Fruit fly (Drosophila melanogaster) whole organism, embryonic: ENCODE results near the gene P5CDh2.

ENCODE experiments used
- Adf1 ChIP-seq: fragments of 200-800 bp; sonication (Bioruptor generic); IDR thresholded peaks from 2 replicates; pipeline ENCODE4 v1.3.6; 2022; ENCODE audit warnings: missing biosample characterization, missing genetic modification characterization
- Atf-2 ChIP-seq: fragments of 200-800 bp; sonication (Bioruptor generic); optimal IDR thresholded peaks from 2 replicates; lab custom pipeline; 2016; ENCODE audit warnings: missing biosample characterization, missing genetic modification characterization
- CG1024 ChIP-seq: fragments of 200-800 bp; sonication (Bioruptor generic); IDR thresholded peaks from 2 replicates; pipeline ENCODE4 v1.3.6; 2022; ENCODE audit warnings: missing biosample characterization, missing genetic modification characterization
- CG10274 ChIP-seq: fragments of 200-800 bp; sonication (Bioruptor generic); optimal IDR thresholded peaks from 3 replicates; lab custom pipeline; 2017; ENCODE audit warnings: missing biosample characterization, mild to moderate bottlenecking, missing genetic modification characterization
- CG10431 ChIP-seq: fragments of 200-800 bp; sonication (Bioruptor generic); optimal IDR thresholded peaks from 3 replicates; lab custom pipeline; 2018; ENCODE audit warnings: missing biosample characterization, mild to moderate bottlenecking, missing genetic modification characterization
- CG11504 ChIP-seq: fragments of 200-800 bp; sonication (Bioruptor generic); optimal IDR thresholded peaks from 3 replicates; lab custom pipeline; 2019; ENCODE audit warnings: missing biosample characterization, mild to moderate bottlenecking, missing genetic modification characterization, moderate library complexity
- CG12391 ChIP-seq: fragments of 200-800 bp; sonication (Bioruptor generic); optimal IDR thresholded peaks from 3 replicates; lab custom pipeline; 2018; ENCODE audit warnings: missing biosample characterization, mild to moderate bottlenecking, missing genetic modification characterization, moderate library complexity
- CG17186 ChIP-seq: fragments of 200-800 bp; sonication (Bioruptor generic); optimal IDR thresholded peaks from 3 replicates; lab custom pipeline; 2017; ENCODE audit warnings: missing biosample characterization, missing genetic modification reagents, missing genetic modification characterization
- CG17328 ChIP-seq: fragments of 200-800 bp; sonication (Bioruptor generic); IDR thresholded peaks from 2 replicates; pipeline ENCODE4 v1.3.6; 2022; ENCODE audit warnings: missing biosample characterization, missing genetic modification characterization
- CG1832 ChIP-seq: fragments of 200-800 bp; sonication (Bioruptor generic); optimal IDR thresholded peaks from 2 replicates; lab custom pipeline; 2017; ENCODE audit warnings: missing biosample characterization, mild to moderate bottlenecking, missing genetic modification characterization, inconsistent platforms
- CG18476 ChIP-seq: fragments of 200-800 bp; sonication (Bioruptor generic); optimal IDR thresholded peaks from 2 replicates; lab custom pipeline; 2016; ENCODE audit warnings: missing biosample characterization, mild to moderate bottlenecking, missing genetic modification characterization
- CG2129 ChIP-seq: fragments of 200-800 bp; sonication (Bioruptor generic); IDR thresholded peaks from 2 replicates; pipeline ENCODE4 v1.3.6; 2022; ENCODE audit warnings: missing biosample characterization, missing genetic modification characterization; ENCODE audit not compliant: partially characterized antibody
- CG2712 ChIP-seq: fragments of 200-800 bp; optimal IDR thresholded peaks from 3 replicates; lab custom pipeline; 2019; ENCODE audit warnings: missing biosample characterization, mild to moderate bottlenecking, missing genetic modification characterization, moderate library complexity
- CG30403 ChIP-seq: fragments of 200-800 bp; sonication (Bioruptor generic); optimal IDR thresholded peaks from 3 replicates; lab custom pipeline; 2016; ENCODE audit warnings: missing biosample characterization, missing genetic modification characterization
- CG4617 ChIP-seq: fragments of 200-800 bp; sonication (Bioruptor generic); optimal IDR thresholded peaks from 3 replicates; lab custom pipeline; 2016; ENCODE audit warnings: missing biosample characterization, missing genetic modification characterization, borderline replicate concordance
- CG6175 ChIP-seq: fragments of 200-800 bp; sonication (Bioruptor generic); IDR thresholded peaks from 3 replicates; pipeline ENCODE4 v1.3.6; 2022; ENCODE audit warnings: missing biosample characterization, missing genetic modification characterization
- CG7786 ChIP-seq: fragments of 200-800 bp; sonication (Bioruptor generic); optimal IDR thresholded peaks from 2 replicates; lab custom pipeline; 2016; ENCODE audit warnings: missing biosample characterization, missing genetic modification characterization
- CG8944 ChIP-seq: fragments of 200-800 bp; sonication (Bioruptor generic); optimal IDR thresholded peaks from 3 replicates; lab custom pipeline; 2016; ENCODE audit warnings: missing biosample characterization, missing genetic modification characterization
- CG9797 ChIP-seq: fragments of 200-800 bp; sonication (Bioruptor generic); optimal IDR thresholded peaks from 3 replicates; lab custom pipeline; 2018; ENCODE audit warnings: missing biosample characterization, mild to moderate bottlenecking, missing genetic modification characterization
- CHES-1-like ChIP-seq: fragments of 200-800 bp; sonication (Bioruptor generic); optimal IDR thresholded peaks from 2 replicates; lab custom pipeline; 2016; ENCODE audit warnings: missing biosample characterization, missing genetic modification characterization
- CTCF ChIP-seq: fragments of 200-800 bp; sonication (Bioruptor generic); optimal IDR thresholded peaks from 2 replicates; lab custom pipeline; 2017; ENCODE audit warnings: missing biosample characterization, mild to moderate bottlenecking, missing genetic modification characterization, moderate library complexity
- Doc2 ChIP-seq: fragments of 200-800 bp; sonication (Bioruptor generic); IDR thresholded peaks from 2 replicates; pipeline ENCODE4 v1.3.6; 2022; ENCODE audit warnings: missing biosample characterization, missing genetic modification characterization
- E2f1 ChIP-seq: fragments of 200-800 bp; sonication (Bioruptor generic); IDR thresholded peaks from 2 replicates; pipeline ENCODE4 v1.3.6; 2022; ENCODE audit warnings: missing biosample characterization, missing genetic modification characterization
- Ets65A ChIP-seq: fragments of 200-800 bp; sonication (Bioruptor generic); peaks from one replicate; lab custom pipeline; 2016; ENCODE audit warnings: missing biosample characterization, missing genetic modification characterization
- HmgD ChIP-seq: fragments of 200-800 bp; sonication (Bioruptor generic); optimal IDR thresholded peaks from 3 replicates; lab custom pipeline; 2016; ENCODE audit warnings: missing biosample characterization, missing genetic modification characterization
- Myb ChIP-seq: fragments of 200-800 bp; sonication (Bioruptor generic); optimal IDR thresholded peaks from 2 replicates; lab custom pipeline; 2016; ENCODE audit warnings: missing biosample characterization, missing genetic modification characterization
- Poxn ChIP-seq: fragments of 200-800 bp; sonication (Bioruptor generic); IDR thresholded peaks from 2 replicates; pipeline ENCODE4 v1.3.6; 2022; ENCODE audit warnings: missing biosample characterization, missing genetic modification characterization
- Rx ChIP-seq: fragments of 200-800 bp; sonication (Bioruptor generic); IDR thresholded peaks from 2 replicates; pipeline ENCODE4 v1.3.6; 2022; ENCODE audit warnings: missing biosample characterization, missing genetic modification characterization
- Sox102F ChIP-seq: fragments of 200-800 bp; sonication (Bioruptor generic); optimal IDR thresholded peaks from 2 replicates; lab custom pipeline; 2018; ENCODE audit warnings: missing biosample characterization, mild to moderate bottlenecking, missing genetic modification characterization, moderate library complexity
- Xbp1 ChIP-seq: fragments of 200-800 bp; sonication (Bioruptor generic); optimal IDR thresholded peaks from 3 replicates; lab custom pipeline; 2016; ENCODE audit warnings: missing biosample characterization, mild to moderate bottlenecking, missing genetic modification characterization
- abd-A ChIP-seq: fragments of 200-800 bp; sonication (Bioruptor generic); optimal IDR thresholded peaks from 3 replicates; lab custom pipeline; 2019; ENCODE audit warnings: missing biosample characterization, mild to moderate bottlenecking, missing genetic modification characterization, moderate library complexity
- ato ChIP-seq: fragments of 200-800 bp; sonication (Bioruptor generic); IDR thresholded peaks from 2 replicates; pipeline ENCODE4 v1.3.6; 2022; ENCODE audit warnings: missing biosample characterization, missing genetic modification characterization; ENCODE audit not compliant: partially characterized antibody
- az2 ChIP-seq: fragments of 200-800 bp; sonication (Bioruptor generic); optimal IDR thresholded peaks from 3 replicates; lab custom pipeline; 2016; ENCODE audit warnings: missing biosample characterization, missing genetic modification characterization
- bcd ChIP-seq: fragments of 200-800 bp; sonication (Bioruptor generic); optimal IDR thresholded peaks from 2 replicates; lab custom pipeline; 2017; ENCODE audit warnings: missing biosample characterization, mild to moderate bottlenecking, missing genetic modification characterization
- caup ChIP-seq: fragments of 200-800 bp; sonication (Bioruptor generic); optimal IDR thresholded peaks from 3 replicates; lab custom pipeline; 2017; ENCODE audit warnings: missing biosample characterization, mild to moderate bottlenecking, missing genetic modification characterization, moderate library complexity; ENCODE audit not compliant: severe bottlenecking
- chif ChIP-seq, 2 experiments: fragments of 200-800 bp; sonication (Bioruptor generic); optimal IDR thresholded peaks; 3 replicates each; lab custom pipeline; 2016; ENCODE audit warnings: missing biosample characterization in 2 of 2, missing genetic modification characterization in 2 of 2
- chinmo ChIP-seq: fragments of 200-800 bp; sonication (Bioruptor generic); IDR thresholded peaks from 4 replicates; pipeline ENCODE4 v1.3.6; 2022; ENCODE audit warnings: missing biosample characterization, missing genetic modification characterization; ENCODE audit not compliant: partially characterized antibody
- cwo ChIP-seq: fragments of 200-800 bp; sonication (Bioruptor generic); optimal IDR thresholded peaks from 3 replicates; lab custom pipeline; 2017; ENCODE audit warnings: missing biosample characterization, missing genetic modification characterization, mild to moderate bottlenecking, moderate library complexity, missing genetic modification reagents
- dysf ChIP-seq: fragments of 200-800 bp; sonication (Bioruptor generic); IDR thresholded peaks from 3 replicates; pipeline ENCODE4 v1.3.6; 2022; ENCODE audit warnings: missing biosample characterization, missing genetic modification characterization
- ewg ChIP-seq: fragments of 200-800 bp; sonication (Bioruptor generic); optimal IDR thresholded peaks from 3 replicates; lab custom pipeline; 2017; ENCODE audit warnings: mild to moderate bottlenecking, missing biosample characterization, missing genetic modification reagents, missing genetic modification characterization
- insv ChIP-seq, 2 experiments: fragments of 200-800 bp; sonication (Bioruptor generic); optimal IDR thresholded peaks; 3 replicates each; lab custom pipeline; 2016 to 2018; ENCODE audit warnings: missing biosample characterization in 2 of 2, missing genetic modification characterization in 2 of 2
- kni ChIP-seq: fragments of 200-800 bp; sonication (Bioruptor generic); optimal IDR thresholded peaks from 3 replicates; lab custom pipeline; 2017; ENCODE audit warnings: mild to moderate bottlenecking, missing biosample characterization, missing genetic modification reagents, missing genetic modification characterization
- lab ChIP-seq: fragments of 200-800 bp; sonication (Bioruptor generic); optimal IDR thresholded peaks from 3 replicates; lab custom pipeline; 2017; ENCODE audit warnings: missing biosample characterization, missing genetic modification characterization, mild to moderate bottlenecking, moderate library complexity, missing genetic modification reagents
- onecut ChIP-seq: fragments of 200-800 bp; sonication (Bioruptor generic); IDR thresholded peaks from 2 replicates; pipeline ENCODE4 v1.3.6; 2022; ENCODE audit warnings: missing biosample characterization, missing genetic modification characterization
- p53 ChIP-seq: fragments of 200-800 bp; sonication (Bioruptor generic); optimal IDR thresholded peaks from 2 replicates; lab custom pipeline; 2016; ENCODE audit warnings: missing biosample characterization, missing genetic modification characterization
- trem ChIP-seq: fragments of 200-800 bp; optimal IDR thresholded peaks from 3 replicates; lab custom pipeline; 2019; ENCODE audit warnings: missing biosample characterization, mild to moderate bottlenecking, missing genetic modification characterization, moderate library complexity
- ttk ChIP-seq: fragments of 200-800 bp; sonication (Bioruptor generic); IDR thresholded peaks from 2 replicates; pipeline ENCODE4 v2.1.2; 2022; ENCODE audit warnings: missing biosample characterization, missing genetic modification characterization
- usp ChIP-seq: fragments of >200 bp; optimal IDR thresholded peaks from 2 replicates; lab custom pipeline; 2017; ENCODE audit warnings: missing biosample characterization, missing genetic modification characterization
- wek ChIP-seq: fragments of 200-800 bp; sonication (Bioruptor generic); optimal IDR thresholded peaks from 3 replicates; lab custom pipeline; 2018; ENCODE audit warnings: missing biosample characterization, mild to moderate bottlenecking, missing genetic modification characterization, moderate library complexity
- zf30C ChIP-seq: fragments of 200-800 bp; sonication (Bioruptor generic); optimal IDR thresholded peaks from 3 replicates; lab custom pipeline; 2018; ENCODE audit warnings: missing biosample characterization, mild to moderate bottlenecking, missing genetic modification characterization
- zfh2 ChIP-seq: fragments of 200-800 bp; sonication (Bioruptor generic); optimal IDR thresholded peaks from 2 replicates; lab custom pipeline; 2016; ENCODE audit warnings: missing biosample characterization, missing genetic modification characterization

P5CDh2 gene

DNA sequence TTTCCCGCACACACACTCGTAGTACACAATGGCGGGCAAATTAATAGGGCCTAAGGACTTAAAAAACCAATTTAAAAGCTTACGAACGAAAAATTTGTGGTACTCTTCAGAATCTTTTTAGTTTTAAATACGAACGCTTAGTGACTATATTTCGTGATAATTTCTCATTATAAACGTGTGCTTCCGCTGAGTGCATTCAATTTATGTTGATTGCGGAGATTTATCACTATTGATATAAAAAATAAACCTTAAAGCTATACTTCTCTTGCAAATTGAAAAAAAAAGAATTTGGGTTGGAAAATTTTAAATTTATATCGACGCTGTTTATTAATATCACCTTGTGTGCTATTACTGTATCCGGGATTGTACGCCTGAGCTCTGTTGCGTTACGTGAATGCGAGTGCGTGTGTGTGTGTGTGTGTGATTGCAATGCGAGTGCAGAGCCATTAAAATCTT, 28.7 kb upstream of the P5CDh2 start (continued):
- TF ChIP-seq trem (tag; lab: Kevin White, UChicago) (peak; percentile 74), ewg (GFP tag; lab: Kevin White, UChicago) (peak; percentile 42), CG6175 (no peak), CG9797 (no peak), p53 (no peak), HmgD (no peak), onecut (GFP tag; lab: Robert Waterston, UW) (0 out of 2 replicates have a peak, but pooled peaks have one; percentile 33), ato (no peak), cwo (GFP tag; lab: Kevin White, UChicago) (peak; percentile 36), CG17186 (no peak), chif (GFP tag; optimal IDR thresholded peaks at IDR 0.05; lab: Kevin White, UChicago) (peak; percentile 60 to 68), usp (no peak), CG2712 (tag; lab: Kevin White, UChicago) (peak; percentile 86), dysf (GFP tag; lab: Robert Waterston, UW) (peak; percentile 63), bcd (GFP tag; lab: Kevin White, UChicago) (peak; percentile 71), CG1832 (GFP tag; lab: Kevin White, UChicago) (no peak), insv (GFP tag; optimal IDR thresholded peaks at IDR 0.05; lab: Kevin White, UChicago) (no peak), Adf1 (GFP tag; lab: Robert Waterston, UW) (no peak), Xbp1 (GFP tag; lab: Kevin White, UChicago) (peak; percentile 67), kni (GFP tag; lab: Kevin White, UChicago) (peak; percentile 3), CG4617 (GFP tag; lab: Kevin White, UChicago) (peak; percentile 4), chinmo (GFP tag; lab: Robert Waterston, UW) (no peak), az2 (GFP tag; lab: Kevin White, UChicago) (peak; percentile 75), ttk (GFP tag; lab: Robert Waterston, UW) (0 out of 2 replicates have a peak, but pooled peaks have one; percentile 56), zf30C (GFP tag; lab: Kevin White, UChicago) (no peak), CG10431 (GFP tag; lab: Kevin White, UChicago) (peak; percentile 0), lab (GFP tag; lab: Kevin White, UChicago) (peak; percentile 72), CG12391 (tag; lab: Kevin White, UChicago) (peak; percentile 73), Myb (GFP tag; lab: Kevin White, UChicago) (peak; percentile 39), Ets65A (peak; percentile 92), CG1024 (GFP tag; lab: Robert Waterston, UW) (no peak), CTCF (GFP tag; lab: Kevin White, UChicago) (peak; percentile 37), wek (GFP tag; lab: Kevin White, UChicago) (no peak), caup (GFP tag; lab: Kevin White, UChicago) (peak; percentile 41), CG18476 (GFP tag; lab: Kevin White, UChicago) (peak; percentile 62), Poxn (GFP tag; lab: Robert Waterston, UW) (no peak), CG8944 (GFP tag; lab: Kevin White, UChicago) (peak; percentile 23), Sox102F (GFP tag; lab: Kevin White, UChicago) (peak; percentile 65), abd-A (tag; lab: Kevin White, UChicago) (no peak), E2f1 (GFP tag; lab: Robert Waterston, UW) (peak; percentile 56)

- TF ChIP-seq CG17328 (peak; percentile 48), CG11504 (tag; lab: Kevin White, UChicago) (peak; percentile 37), kni (GFP tag; lab: Kevin White, UChicago) (peak; percentile 30), CHES-1-like (GFP tag; lab: Kevin White, UChicago) (peak; percentile 62), Rx (GFP tag; lab: Robert Waterston, UW) (0 out of 2 replicates have a peak, but pooled peaks have one; percentile 3), Doc2 (no peak), CG2129 (no peak), Atf-2 (GFP tag; lab: Kevin White, UChicago) (peak; percentile 0), CG30403 (GFP tag; lab: Kevin White, UChicago) (peak; percentile 7), CG7786 (GFP tag; lab: Kevin White, UChicago) (peak; percentile 23), ewg (GFP tag; lab: Kevin White, UChicago) (peak; percentile 25), CG10274 (no peak), zfh2 (GFP tag; lab: Kevin White, UChicago) (no peak)
Measured at dm6 chr3R:21849988-21850460, 27.7 kb upstream of the P5CDh2 start.
